Worm (Caenorhabditis elegans) whole organism, L3 larva: ENCODE results near the gene Y73F8A.36.

Experiments
- R02D3.7 ChIP-seq: fragments of 150-350 bp; optimal IDR thresholded peaks from 2 replicates; lab custom pipeline; 2014; ENCODE audit warnings: missing biosample characterization, missing genetic modification characterization
- ZK546.5 ChIP-seq: sonication (generic microtip); optimal IDR thresholded peaks from 2 replicates; lab custom pipeline; 2017; ENCODE audit warnings: missing biosample characterization, missing genetic modification characterization
- aly-2 ChIP-seq: fragments of 150-350 bp; optimal IDR thresholded peaks from 2 replicates; lab custom pipeline; 2014; ENCODE audit warnings: missing biosample characterization, missing genetic modification characterization
- ceh-28 ChIP-seq: fragments of 150-350 bp; optimal IDR thresholded peaks from 2 replicates; lab custom pipeline; 2014; ENCODE audit warnings: missing biosample characterization, missing genetic modification reagents, missing genetic modification characterization
- daf-12 ChIP-seq: fragments of 150-350 bp; optimal IDR thresholded peaks from 2 replicates; lab custom pipeline; 2014; ENCODE audit warnings: missing biosample characterization, missing genetic modification reagents, missing genetic modification characterization
- egl-27 ChIP-seq: sonication (generic microtip); optimal IDR thresholded peaks from 4 replicates; lab custom pipeline; 2017; ENCODE audit warnings: missing biosample characterization, missing genetic modification reagents, missing genetic modification characterization
- elt-2 ChIP-seq: sonication (generic microtip); optimal IDR thresholded peaks from 2 replicates; lab custom pipeline; 2016; ENCODE audit warnings: missing genetic modification reagents, mild to moderate bottlenecking, missing genetic modification characterization, missing compliant biosample characterization
- elt-3 ChIP-seq, 3 experiments: fragments of 150-350 bp in 1 of 3; sonication (generic microtip) in 2 of 3; optimal IDR thresholded peaks; 2 replicates in 2 of 3; 4 replicates in 1 of 3; lab custom pipeline; 2014 to 2017; ENCODE audit warnings: missing biosample characterization in 3 of 3, missing genetic modification characterization in 3 of 3
- eor-1 ChIP-seq, 2 experiments: fragments of 150-350 bp; optimal IDR thresholded peaks; 2 replicates each; lab custom pipeline; 2014 to 2018; ENCODE audit warnings: missing biosample characterization in 2 of 2, missing genetic modification characterization in 2 of 2
- fkh-10 ChIP-seq: sonication (generic microtip); optimal IDR thresholded peaks from 2 replicates; lab custom pipeline; 2017; ENCODE audit warnings: missing biosample characterization, missing genetic modification reagents, missing genetic modification characterization
- fkh-2 ChIP-seq: fragments of 150-350 bp; optimal IDR thresholded peaks from 2 replicates; lab custom pipeline; 2014; ENCODE audit warnings: missing biosample characterization, missing genetic modification reagents, missing genetic modification characterization
- fos-1 ChIP-seq: fragments of 150-350 bp; optimal IDR thresholded peaks from 2 replicates; lab custom pipeline; 2014; ENCODE audit warnings: missing biosample characterization, missing genetic modification characterization
- hmg-11 ChIP-seq: sonication (generic microtip); optimal IDR thresholded peaks from 2 replicates; lab custom pipeline; 2016; ENCODE audit warnings: missing genetic modification characterization, missing compliant biosample characterization
- jun-1 ChIP-seq: fragments of 150-350 bp; optimal IDR thresholded peaks from 2 replicates; lab custom pipeline; 2014; ENCODE audit warnings: missing biosample characterization, missing genetic modification reagents, missing genetic modification characterization
- lin-15B ChIP-seq: fragments of 150-350 bp; optimal IDR thresholded peaks from 2 replicates; lab custom pipeline; 2014; ENCODE audit warnings: missing biosample characterization, missing genetic modification characterization
- lin-39 ChIP-seq: fragments of 150-350 bp; optimal IDR thresholded peaks from 2 replicates; lab custom pipeline; 2018; ENCODE audit warnings: missing biosample characterization, missing genetic modification reagents, missing genetic modification characterization
- lsy-12 ChIP-seq: sonication (generic microtip); optimal IDR thresholded peaks from 2 replicates; lab custom pipeline; 2016; ENCODE audit warnings: mild to moderate bottlenecking, missing genetic modification characterization, missing compliant biosample characterization
- nhr-11 ChIP-seq: fragments of 150-350 bp; optimal IDR thresholded peaks from 2 replicates; lab custom pipeline; 2014; ENCODE audit warnings: missing biosample characterization, missing genetic modification characterization
- nhr-12 ChIP-seq: fragments of 150-350 bp; optimal IDR thresholded peaks from 2 replicates; lab custom pipeline; 2014; ENCODE audit warnings: missing biosample characterization, missing genetic modification characterization
- nhr-25 ChIP-seq: sonication (generic microtip); optimal IDR thresholded peaks from 2 replicates; lab custom pipeline; 2017; ENCODE audit warnings: missing biosample characterization, missing genetic modification characterization
- nhr-67 ChIP-seq: fragments of 150-350 bp; optimal IDR thresholded peaks from 2 replicates; lab custom pipeline; 2014; ENCODE audit warnings: missing biosample characterization, missing genetic modification characterization
- nhr-77 ChIP-seq: fragments of 150-350 bp; optimal IDR thresholded peaks from 2 replicates; lab custom pipeline; 2014; ENCODE audit warnings: missing biosample characterization, missing genetic modification characterization
- pha-4 ChIP-seq: fragments of 150-350 bp; optimal IDR thresholded peaks from 2 replicates; lab custom pipeline; 2014; ENCODE audit warnings: missing biosample characterization, missing genetic modification reagents, missing genetic modification characterization
- pqm-1 ChIP-seq: fragments of 150-350 bp; optimal IDR thresholded peaks from 2 replicates; lab custom pipeline; 2017; ENCODE audit warnings: missing biosample characterization, missing genetic modification characterization, inconsistent platforms
- sea-2 ChIP-seq: fragments of 150-350 bp; sonication (generic microtip); optimal IDR thresholded peaks from 4 replicates; lab custom pipeline; 2014; ENCODE audit warnings: missing biosample characterization, missing genetic modification reagents, missing genetic modification characterization
- skn-1 ChIP-seq: fragments of 150-350 bp; optimal IDR thresholded peaks from 2 replicates; lab custom pipeline; 2014; ENCODE audit warnings: missing biosample characterization, missing genetic modification characterization
- snpc-4 ChIP-seq: fragments of 150-350 bp; optimal IDR thresholded peaks from 2 replicates; lab custom pipeline; 2014; ENCODE audit warnings: missing biosample characterization, missing genetic modification characterization
- tbx-2 ChIP-seq: sonication (generic microtip); optimal IDR thresholded peaks from 2 replicates; lab custom pipeline; 2016; ENCODE audit warnings: mild to moderate bottlenecking, missing genetic modification characterization, missing compliant biosample characterization
- unc-39 ChIP-seq: sonication (generic microtip); optimal IDR thresholded peaks from 4 replicates; lab custom pipeline; 2017; ENCODE audit warnings: missing biosample characterization, missing genetic modification characterization
- unc-62 ChIP-seq: fragments of 150-350 bp; sonication (generic microtip); optimal IDR thresholded peaks from 4 replicates; lab custom pipeline; 2014; ENCODE audit warnings: missing biosample characterization, missing genetic modification reagents, missing genetic modification characterization
- zag-1 ChIP-seq: fragments of 150-350 bp; optimal IDR thresholded peaks from 2 replicates; lab custom pipeline; 2014; ENCODE audit warnings: missing biosample characterization, missing genetic modification characterization
- ztf-11 ChIP-seq: fragments of 150-350 bp; optimal IDR thresholded peaks from 2 replicates; lab custom pipeline; 2014; ENCODE audit warnings: missing biosample characterization, missing genetic modification characterization

Gene Y73F8A.36

ce11 chrIV:15289508-15289907 lies 43.8 kb downstream of the Y73F8A.36 start:
- TF ChIP-seq pha-4 (tag; lab: Kevin White, UChicago) (peak; percentile 21), aly-2 (tag; lab: Kevin White, UChicago) (no peak), hmg-11 (tag; lab: Kevin White, UChicago) (peak; percentile 33), zag-1 (tag; lab: Kevin White, UChicago) (no peak), fkh-2 (tag; lab: Kevin White, UChicago) (no peak), snpc-4 (tag; lab: Kevin White, UChicago) (peak; percentile 31), nhr-11 (no peak), tbx-2 (tag; lab: Kevin White, UChicago) (no peak), elt-2 (peak; percentile 1), nhr-67 (tag; lab: Kevin White, UChicago) (no peak), skn-1 (tag; lab: Kevin White, UChicago) (no peak), fkh-10 (GFP tag; lab: Kevin White, UChicago) (no peak), lsy-12 (tag; lab: Kevin White, UChicago) (no peak), unc-62 (GFP tag; lab: Kevin White, UChicago) (no peak)

ce11 chrIV:15291162-15291561 lies 45.4 kb downstream of the Y73F8A.36 start, which contains the start of gene pqn-90:
pqn-90 (minus strand) TSS chrIV:15291262.
- TF ChIP-seq fos-1 (tag; lab: Kevin White, UChicago) (no peak), elt-3 (tag; optimal IDR thresholded peaks at IDR 0.05; lab: Kevin White, UChicago) (no peak), daf-12 (no peak), ZK546.5 (no peak), zag-1 (tag; lab: Kevin White, UChicago) (no peak), pqm-1 (tag; lab: Kevin White, UChicago) (no peak), fkh-10 (GFP tag; lab: Kevin White, UChicago) (no peak), hmg-11 (tag; lab: Kevin White, UChicago) (no peak), ceh-28 (tag; lab: Kevin White, UChicago) (no peak), nhr-11 (no peak), sea-2 (GFP tag; lab: Kevin White, UChicago) (no peak)

- no peak for TF ChIP-seq egl-27
- TF ChIP-seq eor-1 (tag; optimal IDR thresholded peaks at IDR 0.05; lab: Kevin White, UChicago): no peak
- no peak for TF ChIP-seq jun-1
- no peak for TF ChIP-seq nhr-67 (tag; lab: Kevin White, UChicago)
- TF ChIP-seq nhr-12 (tag; lab: Kevin White, UChicago): no peak
- no peak for TF ChIP-seq nhr-11
- TF ChIP-seq R02D3.7 (tag; lab: Kevin White, UChicago): no peak
- TF ChIP-seq nhr-77 (tag; lab: Kevin White, UChicago): no peak
- no peak for TF ChIP-seq lin-39 (tag; lab: Kevin White, UChicago)
- TF ChIP-seq lin-15B (tag; lab: Kevin White, UChicago): no peak
- TF ChIP-seq unc-62 (GFP tag; lab: Kevin White, UChicago): no peak
- no peak for TF ChIP-seq nhr-25
- TF ChIP-seq fos-1 (tag; lab: Kevin White, UChicago): no peak
- no peak for TF ChIP-seq ZK546.5
Observed at ce11 chrIV:15291607-15292006, 45.9 kb downstream of the Y73F8A.36 start, which contains the start of gene pqn-91. pqn-91 (plus strand) TSS chrIV:15291907.

ce11 chrIV:15294040-15294439 lies 48.3 kb downstream of the Y73F8A.36 start, which contains the start of gene Y73F8A.10:
Y73F8A.10 (plus strand) TSS chrIV:15294340.
- TF ChIP-seq eor-1 (tag; optimal IDR thresholded peaks at IDR 0.05; lab: Kevin White, UChicago): no peak
- no peak for TF ChIP-seq nhr-11
- TF ChIP-seq R02D3.7 (tag; lab: Kevin White, UChicago): no peak
- no peak for TF ChIP-seq ztf-11 (tag; lab: Kevin White, UChicago)
- TF ChIP-seq unc-39 (tag; lab: Kevin White, UChicago): no peak
- TF ChIP-seq nhr-12 (tag; lab: Kevin White, UChicago): no peak
- no peak for TF ChIP-seq nhr-25
- no peak for TF ChIP-seq nhr-77 (tag; lab: Kevin White, UChicago)
- TF ChIP-seq lin-39 (tag; lab: Kevin White, UChicago): no peak
- no peak for TF ChIP-seq egl-27
- no peak for TF ChIP-seq elt-2
- TF ChIP-seq tbx-2 (tag; lab: Kevin White, UChicago): no peak
- no peak for TF ChIP-seq unc-62 (GFP tag; lab: Kevin White, UChicago)
